Fruit fly (Drosophila melanogaster): Measurements from ENCODE around the gene FucTB.

The FucTB gene

DNA sequence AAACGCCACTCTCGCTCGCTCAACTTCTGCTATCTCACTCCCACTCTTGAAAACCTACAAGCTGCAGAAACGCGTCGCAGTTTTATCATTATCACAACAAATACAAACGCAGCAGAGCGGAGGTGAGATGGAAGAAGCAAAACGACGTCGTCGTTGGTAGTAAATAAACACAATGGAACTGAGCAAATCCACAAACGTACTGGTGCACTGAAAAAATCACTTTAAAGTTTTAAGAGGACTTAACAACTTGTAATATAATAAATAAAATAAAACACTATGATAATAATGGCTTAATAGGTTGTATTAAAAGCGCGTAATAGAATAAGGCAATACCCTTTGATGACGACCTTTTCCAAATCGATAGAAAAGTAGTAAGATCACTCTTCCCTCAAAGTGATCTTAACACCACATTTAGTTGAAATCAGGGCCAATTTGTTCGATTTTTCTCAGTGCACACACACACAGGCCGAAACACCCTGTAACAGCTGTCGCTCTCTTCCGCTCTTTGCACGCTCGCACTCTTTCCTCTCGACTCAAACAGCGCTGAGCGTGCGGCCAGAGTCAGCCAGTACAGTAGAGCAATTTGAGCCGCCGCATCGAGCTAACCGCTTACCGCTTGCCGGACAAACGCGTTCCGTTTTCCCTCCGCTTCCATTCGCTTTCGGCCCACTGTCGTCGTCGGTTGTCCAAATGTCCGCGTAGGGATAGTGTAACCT lies 18.6 kb upstream of the FucTB start (continued):
- TF ChIP-seq prd (optimal IDR thresholded peaks at IDR 0.05) (no peak), prd (GFP tag; IDR thresholded peaks at IDR 0.05) (peak; percentile 99), Pdp1 (GFP tag; optimal IDR thresholded peaks at IDR 0.05) (peak; percentile 70 to 91), Dek (tag; optimal IDR thresholded peaks at IDR 0.05) (peak; percentile 95), NFAT (GFP tag; IDR thresholded peaks at IDR 0.05) (peak; percentile 89), Kr (GFP tag; optimal IDR thresholded peaks at IDR 0.05) (peak; percentile 91), BtbVII (GFP tag; optimal IDR thresholded peaks at IDR 0.05) (peak; percentile 93), CG10431 (GFP tag; optimal IDR thresholded peaks at IDR 0.05) (peak; percentile 87), fd96Cb (tag; optimal IDR thresholded peaks at IDR 0.05) (peak; percentile 97), CG3995 (GFP tag; optimal IDR thresholded peaks at IDR 0.05) (peak; percentile 71), HmgD (GFP tag; optimal IDR thresholded peaks at IDR 0.05) (peak; percentile 69), eve (GFP tag; optimal IDR thresholded peaks at IDR 0.05) (peak; percentile 92 to 99), CG2120 (GFP tag; optimal IDR thresholded peaks at IDR 0.05) (peak; percentile 88), BEAF-32 (GFP tag; optimal IDR thresholded peaks at IDR 0.05) (peak; percentile 29), sens-2 (GFP tag; IDR thresholded peaks at IDR 0.05) (peak; percentile 90), mirr (GFP tag; optimal IDR thresholded peaks at IDR 0.05) (peak; percentile 84), trem (tag; optimal IDR thresholded peaks at IDR 0.05) (peak; percentile 93), CG6813 (GFP tag; optimal IDR thresholded peaks at IDR 0.05) (peak; percentile 92), Lpt (GFP tag; optimal IDR thresholded peaks at IDR 0.05) (no peak), CG31224 (GFP tag; IDR thresholded peaks at IDR 0.05) (peak; percentile 92), CG31388 (GFP tag; optimal IDR thresholded peaks at IDR 0.05) (peak; percentile 75), CG5245 (GFP tag; optimal IDR thresholded peaks at IDR 0.05) (peak; percentile 85), CG12071 (GFP tag; optimal IDR thresholded peaks at IDR 0.05) (peak; percentile 77), toy (GFP tag; IDR thresholded peaks at IDR 0.05) (peak; percentile 91), ab (GFP tag; optimal IDR thresholded peaks at IDR 0.05) (peak; percentile 61), Fer1 (GFP tag; optimal IDR thresholded peaks at IDR 0.05) (peak; percentile 96), yki (optimal IDR thresholded peaks at IDR 0.05) (peak; percentile 50), CG30431 (GFP tag; optimal IDR thresholded peaks at IDR 0.05) (peak; percentile 96), sima (GFP tag; optimal IDR thresholded peaks at IDR 0.05) (peak; percentile 71), fd64A (GFP tag; optimal IDR thresholded peaks at IDR 0.05) (peak; percentile 83), CG3847 (GFP tag; IDR thresholded peaks at IDR 0.05) (peak; percentile 97), ash1 (GFP tag; optimal IDR thresholded peaks at IDR 0.05) (no peak), Fer3 (tag; optimal IDR thresholded peaks at IDR 0.05) (peak; percentile 87), CG14667 (GFP tag; IDR thresholded peaks at IDR 0.05) (peak; percentile 92), Hr51 (GFP tag; optimal IDR thresholded peaks at IDR 0.05) (peak; percentile 87 to 97), dan (GFP tag; IDR thresholded peaks at IDR 0.05) (no peak), mld (GFP tag; IDR thresholded peaks at IDR 0.05; ENCODE audit: partially characterized antibody) (no peak), mam (GFP tag; optimal IDR thresholded peaks at IDR 0.05) (peak; percentile 88), CG2129 (GFP tag; IDR thresholded peaks at IDR 0.05; ENCODE audit: partially characterized antibody) (no peak), CG10565 (GFP tag; optimal IDR thresholded peaks at IDR 0.05) (peak; percentile 74), CG12659 (GFP tag; optimal IDR thresholded peaks at IDR 0.05) (peak; percentile 97), lbe (GFP tag; optimal IDR thresholded peaks at IDR 0.05) (peak; percentile 93), CG17612 (GFP tag; IDR thresholded peaks at IDR 0.05) (peak; percentile 75; the same call in 1 of the 2 replicates), Adf1 (GFP tag; IDR thresholded peaks at IDR 0.05) (peak; percentile 78), CG9437 (GFP tag; optimal IDR thresholded peaks at IDR 0.05) (peak; percentile 87), kah (GFP tag; optimal IDR thresholded peaks at IDR 0.05) (peak; percentile 80), CG7839 (tag; optimal IDR thresholded peaks at IDR 0.05) (peak; percentile 97), Mad (GFP tag; optimal IDR thresholded peaks at IDR 0.05) (peak; percentile 88), CG9215 (GFP tag; IDR thresholded peaks at IDR 0.05) (peak; percentile 96), B-H2 (GFP tag; optimal IDR thresholded peaks at IDR 0.05) (peak; percentile 91)
